Fruit fly (Drosophila melanogaster): ENCODE data around the gene CG32816.
A peak's percentile ranks its signal among the peaks of the same experiment; 100 is the strongest.

The CG32816 gene

DNA sequence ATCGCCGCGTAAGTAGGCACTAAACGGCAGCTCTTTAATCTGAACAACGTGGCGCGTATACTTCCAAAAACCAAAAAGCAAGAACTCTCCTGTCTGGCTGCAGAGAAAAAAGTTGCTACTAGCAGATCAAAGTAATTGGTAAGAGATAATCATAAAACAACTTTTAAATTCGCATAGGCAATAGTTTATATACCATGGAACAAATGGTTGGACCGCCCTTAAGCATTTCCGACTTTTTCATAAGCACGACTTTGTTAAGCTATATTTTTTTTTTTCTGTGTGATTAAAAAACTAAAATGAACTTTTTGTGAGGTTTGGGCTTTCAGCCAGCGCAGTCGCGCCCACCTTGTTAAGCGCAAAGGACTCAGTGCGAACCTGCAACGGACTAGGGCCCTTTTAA, 45.0 kb downstream of the CG32816 start:
- TF ChIP-seq CG11902 (GFP tag; optimal IDR thresholded peaks at IDR 0.05): peak; percentile 19
- TF ChIP-seq CG6854 (GFP tag; optimal IDR thresholded peaks at IDR 0.05): no peak
- TF ChIP-seq achi (GFP tag; optimal IDR thresholded peaks at IDR 0.05): peak; percentile 32
- TF ChIP-seq Smox (GFP tag; optimal IDR thresholded peaks at IDR 0.05): peak; percentile 44
- no peak for TF ChIP-seq CG16779 (tag; optimal IDR thresholded peaks at IDR 0.05)
- peak; percentile 3 for TF ChIP-seq Sox14 (GFP tag; optimal IDR thresholded peaks at IDR 0.05)
- peak; percentile 15 for TF ChIP-seq fd59A (GFP tag; optimal IDR thresholded peaks at IDR 0.05)
- peak; percentile 38 for TF ChIP-seq CG10631 (GFP tag; optimal IDR thresholded peaks at IDR 0.05)
- peak; percentile 73 for TF ChIP-seq svp (GFP tag)
- TF ChIP-seq dsx (GFP tag; optimal IDR thresholded peaks at IDR 0.05; ENCODE audit: poor library complexity, severe bottlenecking): no peak
- TF ChIP-seq salr (GFP tag; optimal IDR thresholded peaks at IDR 0.05): peak in 1 of 2 experiments; percentile 4
- peak; percentile 20 for TF ChIP-seq CG1621 (tag; optimal IDR thresholded peaks at IDR 0.05)
- peak; percentile 44 for TF ChIP-seq cyc (GFP tag; optimal IDR thresholded peaks at IDR 0.05)
- peak; percentile 35 for TF ChIP-seq OdsH (GFP tag; optimal IDR thresholded peaks at IDR 0.05)
- TF ChIP-seq Met (GFP tag; optimal IDR thresholded peaks at IDR 0.05): peak; percentile 52
- TF ChIP-seq lz (GFP tag; optimal IDR thresholded peaks at IDR 0.05): peak; percentile 41
- no peak for TF ChIP-seq CG4318 (GFP tag; optimal IDR thresholded peaks at IDR 0.05)
- peak; percentile 56; the same call in 2 of the 3 replicates for TF ChIP-seq CG6163 (GFP tag; IDR thresholded peaks at IDR 0.05)
- TF ChIP-seq Eip78C (GFP tag): peak; percentile 84
- peak; percentile 12 for TF ChIP-seq Ets21C (GFP tag; optimal IDR thresholded peaks at IDR 0.05)
- peak; percentile 58 for TF ChIP-seq Hr39 (GFP tag; optimal IDR thresholded peaks at IDR 0.05)
- TF ChIP-seq CG8632 (GFP tag; optimal IDR thresholded peaks at IDR 0.05): peak; percentile 24
- TF ChIP-seq topi (GFP tag; optimal IDR thresholded peaks at IDR 0.05): peak; percentile 51
- TF ChIP-seq Sox15 (GFP tag; optimal IDR thresholded peaks at IDR 0.05): no peak
- TF ChIP-seq CG10669 (GFP tag; optimal IDR thresholded peaks at IDR 0.05): peak; percentile 41
- no peak for TF ChIP-seq eg (GFP tag; IDR thresholded peaks at IDR 0.05)
- peak; percentile 25 for TF ChIP-seq CG6808 (GFP tag; optimal IDR thresholded peaks at IDR 0.05)
- peak; percentile 37 for TF ChIP-seq Eip75B (GFP tag; optimal IDR thresholded peaks at IDR 0.05)
- peak; percentile 5 for TF ChIP-seq Blimp-1 (GFP tag; optimal IDR thresholded peaks at IDR 0.05)
- no peak for TF ChIP-seq CG8319 (GFP tag; optimal IDR thresholded peaks at IDR 0.05)
- TF ChIP-seq CG32006 (GFP tag; optimal IDR thresholded peaks at IDR 0.05): peak; percentile 1
- peak; percentile 6 for TF ChIP-seq net (GFP tag; optimal IDR thresholded peaks at IDR 0.05)
- TF ChIP-seq CG34406 (GFP tag; optimal IDR thresholded peaks at IDR 0.05): peak; percentile 33
- peak; percentile 11 for TF ChIP-seq Ets96B (tag; optimal IDR thresholded peaks at IDR 0.05)
- no peak for TF ChIP-seq CG9139 (GFP tag; optimal IDR thresholded peaks at IDR 0.05)
- TF ChIP-seq vri (GFP tag; optimal IDR thresholded peaks at IDR 0.05): no peak
- peak; percentile 31 for TF ChIP-seq spab (GFP tag; optimal IDR thresholded peaks at IDR 0.05)
- peak; percentile 58 for TF ChIP-seq CG6792 (GFP tag; optimal IDR thresholded peaks at IDR 0.05)
- TF ChIP-seq CG11762 (GFP tag; optimal IDR thresholded peaks at IDR 0.05; ENCODE audit: insufficient read depth): peak; percentile 12
- peak; percentile 49 for TF ChIP-seq esn (GFP tag; optimal IDR thresholded peaks at IDR 0.05)
- TF ChIP-seq Lpt (GFP tag; optimal IDR thresholded peaks at IDR 0.05): no peak
- TF ChIP-seq ss (GFP tag; optimal IDR thresholded peaks at IDR 0.05): peak; percentile 32 to 39
- TF ChIP-seq Sox102F (GFP tag; optimal IDR thresholded peaks at IDR 0.05): peak; percentile 50
- peak; percentile 32 for TF ChIP-seq CG3032 (tag; optimal IDR thresholded peaks at IDR 0.05)
- peak; percentile 58 for TF ChIP-seq CG3919 (GFP tag; optimal IDR thresholded peaks at IDR 0.05)
- TF ChIP-seq CG7368 (GFP tag; optimal IDR thresholded peaks at IDR 0.05): peak; percentile 6
- TF ChIP-seq pdm3 (GFP tag; optimal IDR thresholded peaks at IDR 0.05): peak; percentile 47
- TF ChIP-seq CG31627 (GFP tag; optimal IDR thresholded peaks at IDR 0.05): peak; percentile 31
- TF ChIP-seq acj6 (GFP tag; optimal IDR thresholded peaks at IDR 0.05): peak; percentile 25
- TF ChIP-seq CG8119 (GFP tag; IDR thresholded peaks at IDR 0.05): no peak

All from whole organism, prepupa.